Fruit fly (Drosophila melanogaster) whole organism, embryonic: ENCODE results near the gene CG17826.

Experiments
- Aef1 ChIP-seq: fragments of 200-800 bp; sonication (Bioruptor generic); IDR thresholded peaks from 3 replicates; pipeline ENCODE4 v1.3.6; 2022; ENCODE audit warnings: missing biosample characterization, missing genetic modification characterization
- B-H1 ChIP-seq: fragments of 200-800 bp; sonication (Bioruptor generic); IDR thresholded peaks from 3 replicates; pipeline ENCODE4 v1.3.6; 2022; ENCODE audit warnings: missing biosample characterization, missing genetic modification characterization
- CG10147 ChIP-seq: fragments of 200-800 bp; sonication (Bioruptor generic); optimal IDR thresholded peaks from 2 replicates; lab custom pipeline; 2019; ENCODE audit warnings: missing biosample characterization, mild to moderate bottlenecking, missing genetic modification characterization, moderate library complexity
- CG10267 ChIP-seq: fragments of 200-800 bp; sonication (Bioruptor generic); optimal IDR thresholded peaks from 2 replicates; lab custom pipeline; 2018; ENCODE audit warnings: missing biosample characterization, mild to moderate bottlenecking, missing genetic modification characterization, moderate library complexity
- CG10366 ChIP-seq: fragments of 200-800 bp; sonication (Bioruptor generic); IDR thresholded peaks from 2 replicates; pipeline ENCODE4 v1.3.6; 2022; ENCODE audit warnings: missing biosample characterization, missing genetic modification characterization
- CG11247 ChIP-seq: fragments of 200-800 bp; sonication (Bioruptor generic); IDR thresholded peaks from 2 replicates; pipeline ENCODE4 v1.3.6; 2022; ENCODE audit warnings: missing biosample characterization, missing genetic modification characterization
- CG11456 ChIP-seq: fragments of 200-800 bp; sonication (Bioruptor generic); IDR thresholded peaks from 3 replicates; pipeline ENCODE4 v1.3.6; 2022; ENCODE audit warnings: missing biosample characterization, missing genetic modification characterization
- CG1233 ChIP-seq: fragments of 200-800 bp; sonication (Bioruptor generic); optimal IDR thresholded peaks from 4 replicates; lab custom pipeline; 2018; ENCODE audit warnings: missing biosample characterization, mild to moderate bottlenecking, missing genetic modification characterization
- CG12659 ChIP-seq: fragments of 200-800 bp; sonication (Bioruptor generic); optimal IDR thresholded peaks from 3 replicates; lab custom pipeline; 2017; ENCODE audit warnings: mild to moderate bottlenecking, missing biosample characterization, missing genetic modification reagents, missing genetic modification characterization
- CG12744 ChIP-seq: fragments of 200-800 bp; sonication (Bioruptor generic); optimal IDR thresholded peaks from 2 replicates; lab custom pipeline; 2016; ENCODE audit warnings: missing biosample characterization, missing genetic modification characterization
- CG13123 ChIP-seq: fragments of 200-800 bp; sonication (Bioruptor generic); optimal IDR thresholded peaks from 2 replicates; lab custom pipeline; 2016; ENCODE audit warnings: missing biosample characterization, missing genetic modification characterization
- CG16813 ChIP-seq: fragments of 200-800 bp; sonication (Bioruptor generic); IDR thresholded peaks from 3 replicates; pipeline ENCODE4 v1.3.6; 2022; ENCODE audit warnings: missing biosample characterization, missing genetic modification characterization; ENCODE audit not compliant: partially characterized antibody
- CG17186 ChIP-seq: fragments of 200-800 bp; sonication (Bioruptor generic); optimal IDR thresholded peaks from 3 replicates; lab custom pipeline; 2017; ENCODE audit warnings: missing biosample characterization, missing genetic modification reagents, missing genetic modification characterization
- CG17829 ChIP-seq: fragments of 200-800 bp; optimal IDR thresholded peaks from 2 replicates; lab custom pipeline; 2019; ENCODE audit warnings: missing biosample characterization, mild to moderate bottlenecking, missing genetic modification characterization, moderate library complexity
- CG2712 ChIP-seq: fragments of 200-800 bp; optimal IDR thresholded peaks from 3 replicates; lab custom pipeline; 2019; ENCODE audit warnings: missing biosample characterization, mild to moderate bottlenecking, missing genetic modification characterization, moderate library complexity
- CG31365 ChIP-seq: fragments of 200-800 bp; sonication (Bioruptor generic); optimal IDR thresholded peaks from 2 replicates; lab custom pipeline; 2018; ENCODE audit warnings: missing biosample characterization, mild to moderate bottlenecking, missing genetic modification characterization
- CG34422 ChIP-seq: fragments of 200-800 bp; sonication (Bioruptor generic); IDR thresholded peaks from 3 replicates; pipeline ENCODE4 v1.3.6; 2022; ENCODE audit warnings: missing biosample characterization, missing genetic modification characterization
- CG42726 ChIP-seq: fragments of 200-800 bp; sonication (Bioruptor generic); IDR thresholded peaks from 2 replicates; pipeline ENCODE4 v1.3.6; 2022; ENCODE audit warnings: missing biosample characterization, missing genetic modification characterization; ENCODE audit not compliant: partially characterized antibody
- CG4820 ChIP-seq: fragments of 200-800 bp; sonication (Bioruptor generic); optimal IDR thresholded peaks from 3 replicates; lab custom pipeline; 2016; ENCODE audit warnings: missing biosample characterization, missing genetic modification characterization
- CG5245 ChIP-seq: fragments of 200-800 bp; sonication (Bioruptor generic); optimal IDR thresholded peaks from 3 replicates; lab custom pipeline; 2016; ENCODE audit warnings: missing biosample characterization, missing genetic modification characterization
- CG7271 ChIP-seq: fragments of 200-800 bp; sonication (Bioruptor generic); optimal IDR thresholded peaks from 2 replicates; lab custom pipeline; 2018; ENCODE audit warnings: missing biosample characterization, mild to moderate bottlenecking, missing genetic modification characterization, moderate library complexity
- CG7372 ChIP-seq: fragments of 200-800 bp; sonication (Bioruptor generic); IDR thresholded peaks from 2 replicates; pipeline ENCODE4 v1.3.6; 2022; ENCODE audit warnings: missing biosample characterization, missing genetic modification characterization
- Dad ChIP-seq: fragments of 200-800 bp; sonication (Bioruptor generic); optimal IDR thresholded peaks from 3 replicates; lab custom pipeline; 2016; ENCODE audit warnings: missing biosample characterization, missing genetic modification characterization
- Doc3 ChIP-seq: fragments of 200-800 bp; sonication (Bioruptor generic); IDR thresholded peaks from 3 replicates; pipeline ENCODE4 v1.3.6; 2022; ENCODE audit warnings: missing biosample characterization, missing genetic modification characterization; ENCODE audit not compliant: partially characterized antibody
- Gug ChIP-seq: fragments of 200-800 bp; sonication (Bioruptor generic); IDR thresholded peaks from 4 replicates; pipeline ENCODE4 v1.3.6; 2022; ENCODE audit warnings: missing biosample characterization, missing genetic modification characterization
- H2.0 ChIP-seq: fragments of 200-800 bp; sonication (Bioruptor generic); IDR thresholded peaks from 2 replicates; pipeline ENCODE4 v1.3.6; 2022; ENCODE audit warnings: missing biosample characterization, missing genetic modification characterization
- Hr3 ChIP-seq: fragments of 200-800 bp; sonication (Bioruptor generic); optimal IDR thresholded peaks from 3 replicates; lab custom pipeline; 2016; ENCODE audit warnings: missing biosample characterization, missing genetic modification characterization
- Lhr ChIP-seq: fragments of 200-800 bp; sonication (Bioruptor generic); optimal IDR thresholded peaks from 3 replicates; lab custom pipeline; 2017; ENCODE audit warnings: mild to moderate bottlenecking, missing biosample characterization, missing genetic modification reagents, missing genetic modification characterization
- Lim3 ChIP-seq: fragments of 200-800 bp; sonication (Bioruptor generic); IDR thresholded peaks from 2 replicates; pipeline ENCODE4 v1.3.6; 2022; ENCODE audit warnings: missing biosample characterization, missing genetic modification characterization
- MESR4 ChIP-seq: fragments of 200-800 bp; sonication (Bioruptor generic); optimal IDR thresholded peaks from 2 replicates; lab custom pipeline; 2018; ENCODE audit warnings: missing biosample characterization, mild to moderate bottlenecking, missing genetic modification characterization, moderate library complexity
- Max ChIP-seq: fragments of 200-800 bp; sonication (Bioruptor generic); optimal IDR thresholded peaks from 2 replicates; lab custom pipeline; 2016; ENCODE audit warnings: missing biosample characterization, mild to moderate bottlenecking, missing genetic modification characterization
- Rfx ChIP-seq: fragments of 200-800 bp; sonication (Bioruptor generic); IDR thresholded peaks from 2 replicates; pipeline ENCODE4 v1.3.6; 2022; ENCODE audit warnings: missing biosample characterization, missing genetic modification characterization
- Sox102F ChIP-seq: fragments of 200-800 bp; sonication (Bioruptor generic); optimal IDR thresholded peaks from 2 replicates; lab custom pipeline; 2018; ENCODE audit warnings: missing biosample characterization, mild to moderate bottlenecking, missing genetic modification characterization, moderate library complexity
- Xbp1 ChIP-seq: fragments of 200-800 bp; sonication (Bioruptor generic); optimal IDR thresholded peaks from 3 replicates; lab custom pipeline; 2016; ENCODE audit warnings: missing biosample characterization, mild to moderate bottlenecking, missing genetic modification characterization
- amos ChIP-seq: fragments of 200-800 bp; sonication (Bioruptor generic); IDR thresholded peaks from 2 replicates; pipeline ENCODE4 v1.3.6; 2022; ENCODE audit warnings: missing biosample characterization, missing genetic modification characterization; ENCODE audit not compliant: partially characterized antibody
- ap ChIP-seq: fragments of 200-800 bp; sonication (Bioruptor generic); IDR thresholded peaks from 2 replicates; pipeline ENCODE4 v1.3.6; 2022; ENCODE audit warnings: missing biosample characterization, missing genetic modification characterization
- chinmo ChIP-seq: fragments of 200-800 bp; sonication (Bioruptor generic); IDR thresholded peaks from 4 replicates; pipeline ENCODE4 v1.3.6; 2022; ENCODE audit warnings: missing biosample characterization, missing genetic modification characterization; ENCODE audit not compliant: partially characterized antibody
- dmrt11E ChIP-seq: fragments of 200-800 bp; sonication (Bioruptor generic); optimal IDR thresholded peaks from 3 replicates; lab custom pipeline; 2018; ENCODE audit warnings: missing biosample characterization, mild to moderate bottlenecking, missing genetic modification characterization, moderate library complexity
- fd3F ChIP-seq: fragments of 200-800 bp; sonication (Bioruptor generic); optimal IDR thresholded peaks from 2 replicates; lab custom pipeline; 2018; ENCODE audit warnings: missing biosample characterization, mild to moderate bottlenecking, missing genetic modification characterization, moderate library complexity
- inv ChIP-seq: fragments of 200-800 bp; sonication (Bioruptor generic); IDR thresholded peaks from 2 replicates; pipeline ENCODE4 v1.3.6; 2022; ENCODE audit warnings: missing biosample characterization, missing genetic modification characterization; ENCODE audit not compliant: partially characterized antibody
- jigr1 ChIP-seq: fragments of 200-800 bp; sonication (Bioruptor generic); IDR thresholded peaks from 3 replicates; pipeline ENCODE4 v1.3.6; 2022; ENCODE audit warnings: missing biosample characterization, missing genetic modification characterization
- kah ChIP-seq: fragments of 200-800 bp; sonication (Bioruptor generic); optimal IDR thresholded peaks from 2 replicates; lab custom pipeline; 2018; ENCODE audit warnings: missing biosample characterization, mild to moderate bottlenecking, missing genetic modification characterization
- luna ChIP-seq: fragments of 200-800 bp; sonication (Bioruptor generic); optimal IDR thresholded peaks from 2 replicates; lab custom pipeline; 2016; ENCODE audit warnings: missing biosample characterization, missing genetic modification characterization
- nerfin-2 ChIP-seq: fragments of 200-800 bp; sonication (Bioruptor generic); IDR thresholded peaks from 2 replicates; pipeline ENCODE4 v1.3.6; 2022; ENCODE audit warnings: missing biosample characterization, missing genetic modification characterization; ENCODE audit not compliant: partially characterized antibody
- odd ChIP-seq: fragments of 200-800 bp; sonication (Bioruptor generic); optimal IDR thresholded peaks from 2 replicates; lab custom pipeline; 2017; ENCODE audit warnings: missing biosample characterization, mild to moderate bottlenecking, missing genetic modification characterization
- pros ChIP-seq: fragments of 200-800 bp; sonication (Bioruptor generic); optimal IDR thresholded peaks from 3 replicates; lab custom pipeline; 2019; ENCODE audit warnings: missing biosample characterization, mild to moderate bottlenecking, missing genetic modification characterization, moderate library complexity
- sens ChIP-seq: fragments of 200-800 bp; sonication (Bioruptor generic); peaks from one replicate; lab custom pipeline; 2016; ENCODE audit warnings: missing biosample characterization, missing genetic modification characterization
- sob ChIP-seq: fragments of 200-800 bp; sonication (Bioruptor generic); IDR thresholded peaks from 2 replicates; pipeline ENCODE4 v1.3.6; 2022; ENCODE audit warnings: missing biosample characterization, missing genetic modification characterization
- tgo ChIP-seq: fragments of 200-800 bp; sonication (Bioruptor generic); IDR thresholded peaks from 3 replicates; pipeline ENCODE4 v1.3.6; 2022; ENCODE audit warnings: missing biosample characterization, missing genetic modification characterization
- tna ChIP-seq: fragments of 200-800 bp; sonication (Bioruptor generic); IDR thresholded peaks from 2 replicates; pipeline ENCODE4 v1.3.6; 2022; ENCODE audit warnings: missing biosample characterization, missing genetic modification characterization; ENCODE audit not compliant: partially characterized antibody

Gene CG17826

DNA sequence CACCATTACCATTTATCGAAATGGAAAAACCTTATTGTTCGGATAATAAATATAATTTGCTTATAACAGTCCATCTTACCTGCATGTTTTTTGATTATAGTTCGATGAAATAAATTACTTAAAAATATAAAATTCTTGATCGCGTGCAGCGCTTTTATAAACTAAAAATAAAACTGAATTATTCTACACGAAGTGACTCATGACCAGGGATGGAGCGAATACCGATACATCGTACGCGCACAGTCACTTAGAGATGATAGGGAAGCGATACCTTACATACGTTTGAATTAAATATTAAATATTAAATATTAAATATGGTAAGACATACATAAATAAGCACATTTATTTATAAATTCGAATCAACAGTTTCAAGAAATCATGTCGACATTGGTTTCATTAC is 43.3 kb downstream of the CG17826 start, which contains the start of gene viaf (continued):
- peak; percentile 90 for TF ChIP-seq inv (GFP tag; lab: Robert Waterston, UW)
- TF ChIP-seq luna (GFP tag; lab: Kevin White, UChicago): peak; percentile 2
- no peak for TF ChIP-seq Lim3
- peak; percentile 91 for TF ChIP-seq Doc3 (GFP tag; lab: Robert Waterston, UW)
- TF ChIP-seq odd: no peak
- peak; percentile 84 for TF ChIP-seq sens (GFP tag; lab: Kevin White, UChicago)
- TF ChIP-seq dmrt11E (tag; lab: Kevin White, UChicago): peak; percentile 55
- TF ChIP-seq CG17186 (GFP tag; lab: Kevin White, UChicago): peak; percentile 82
- peak; percentile 25; the same call in 1 of the 2 replicates for TF ChIP-seq CG11247 (GFP tag; lab: Robert Waterston, UW)
- 0 out of 2 replicates have a peak, but pooled peaks have one; percentile 7 for TF ChIP-seq ap (GFP tag; lab: Robert Waterston, UW)
- peak; percentile 83; the same call in 2 of the 4 replicates for TF ChIP-seq chinmo (GFP tag; lab: Robert Waterston, UW)
- no peak for TF ChIP-seq CG1233 (GFP tag; lab: Kevin White, UChicago)
- peak; percentile 78 for TF ChIP-seq CG12659 (GFP tag; lab: Kevin White, UChicago)
- peak; percentile 86 for TF ChIP-seq tna (GFP tag; lab: Robert Waterston, UW)
- peak; percentile 76 for TF ChIP-seq MESR4 (GFP tag; lab: Kevin White, UChicago)
- TF ChIP-seq CG17829: peak; percentile 81
- TF ChIP-seq nerfin-2: peak; percentile 63
- no peak for TF ChIP-seq pros
- no peak for TF ChIP-seq CG10147 (GFP tag; lab: Kevin White, UChicago)
- peak; percentile 62; the same call in 1 of the 3 replicates for TF ChIP-seq CG11456 (GFP tag; lab: Robert Waterston, UW)
- peak; percentile 79 for TF ChIP-seq CG2712 (tag; lab: Kevin White, UChicago)
- no peak for TF ChIP-seq Dad (GFP tag; lab: Kevin White, UChicago)
- TF ChIP-seq CG34422 (GFP tag; lab: Robert Waterston, UW): peak; percentile 52; the same call in 2 of the 3 replicates
- TF ChIP-seq fd3F: peak; percentile 30
- TF ChIP-seq Rfx (GFP tag; lab: Robert Waterston, UW): peak; percentile 77
- peak; percentile 64 for TF ChIP-seq Hr3
- peak; percentile 91 for TF ChIP-seq CG42726 (GFP tag; lab: Robert Waterston, UW)
- peak; percentile 96 for TF ChIP-seq amos (GFP tag; lab: Robert Waterston, UW)
- TF ChIP-seq Sox102F (GFP tag; lab: Kevin White, UChicago): peak; percentile 51
- peak; percentile 25; the same call in 1 of the 2 replicates for TF ChIP-seq CG7372 (GFP tag; lab: Robert Waterston, UW)
- peak; percentile 90 for TF ChIP-seq CG16813 (GFP tag; lab: Robert Waterston, UW)
- peak; percentile 55 for TF ChIP-seq CG10366 (GFP tag; lab: Robert Waterston, UW)
- TF ChIP-seq Aef1 (GFP tag; lab: Robert Waterston, UW): peak; percentile 32; the same call in 1 of the 3 replicates
- peak; percentile 77 for TF ChIP-seq sob
- TF ChIP-seq Gug (GFP tag; lab: Robert Waterston, UW): peak; percentile 72; the same call in 3 of the 4 replicates
- TF ChIP-seq CG10267 (tag; lab: Kevin White, UChicago): peak; percentile 70
- TF ChIP-seq CG4820 (GFP tag; lab: Kevin White, UChicago): peak; percentile 4
- TF ChIP-seq CG31365 (tag; lab: Kevin White, UChicago): no peak
- no peak for TF ChIP-seq Lhr
- peak; percentile 42; the same call in 1 of the 2 replicates for TF ChIP-seq H2.0
- TF ChIP-seq CG7271 (tag; lab: Kevin White, UChicago): peak; percentile 14
- TF ChIP-seq kah (GFP tag; lab: Kevin White, UChicago): no peak
- TF ChIP-seq CG5245 (GFP tag; lab: Kevin White, UChicago): peak; percentile 24
- TF ChIP-seq CG12744 (GFP tag; lab: Kevin White, UChicago): no peak
- TF ChIP-seq B-H1: peak; percentile 16; the same call in 1 of the 3 replicates
- TF ChIP-seq jigr1 (GFP tag; lab: Robert Waterston, UW): peak; percentile 75; the same call in 2 of the 3 replicates
- peak; percentile 78 for TF ChIP-seq Xbp1 (GFP tag; lab: Kevin White, UChicago)
- peak; percentile 29; the same call in 2 of the 3 replicates for TF ChIP-seq tgo (GFP tag; lab: Robert Waterston, UW)
- TF ChIP-seq CG13123: no peak
- peak; percentile 52 for TF ChIP-seq Max (GFP tag; lab: Kevin White, UChicago)
